Fruit fly (Drosophila melanogaster): ENCODE data around the gene CG4572.

Gene CG4572

dm6 chr3R:19905932-19906439 lies 41.8 kb upstream of the CG4572 start (continued):
- TF ChIP-seq CG1647 (GFP tag; optimal IDR thresholded peaks at IDR 0.05) (peak; percentile 75), Doc2 (GFP tag; IDR thresholded peaks at IDR 0.05) (0 out of 2 replicates have a peak, but pooled peaks have one; percentile 29), dpn (GFP tag; optimal IDR thresholded peaks at IDR 0.05) (peak; percentile 71 to 89), Mrtf (GFP tag; IDR thresholded peaks at IDR 0.05) (peak; percentile 83), CG2199 (GFP tag; IDR thresholded peaks at IDR 0.05) (peak; percentile 87), Fer2 (tag; optimal IDR thresholded peaks at IDR 0.05) (peak; percentile 30), Rfx (GFP tag; IDR thresholded peaks at IDR 0.05) (peak; percentile 92), CG17612 (GFP tag; IDR thresholded peaks at IDR 0.05) (no peak), CG10543 (GFP tag; optimal IDR thresholded peaks at IDR 0.05) (peak; percentile 77), Ets97D (GFP tag; optimal IDR thresholded peaks at IDR 0.05) (no peak), nom (GFP tag; optimal IDR thresholded peaks at IDR 0.05) (peak; percentile 60), BEAF-32 (GFP tag; optimal IDR thresholded peaks at IDR 0.05) (peak; percentile 20), Asciz (GFP tag; optimal IDR thresholded peaks at IDR 0.05) (peak; percentile 50), Bdp1 (GFP tag; optimal IDR thresholded peaks at IDR 0.05) (peak; percentile 61), fd102C (GFP tag; optimal IDR thresholded peaks at IDR 0.05) (no peak), CG13424 (tag; optimal IDR thresholded peaks at IDR 0.05) (peak; percentile 78), CG11560 (tag; IDR thresholded peaks at IDR 0.05) (0 out of 3 replicates have a peak, but pooled peaks have one; percentile 45), Hey (tag; optimal IDR thresholded peaks at IDR 0.05) (peak; percentile 37), CG2120 (GFP tag; optimal IDR thresholded peaks at IDR 0.05) (peak; percentile 94), en (GFP tag; optimal IDR thresholded peaks at IDR 0.05) (no peak), C15 (GFP tag; IDR thresholded peaks at IDR 0.05) (peak; percentile 67; the same call in 2 of the 3 replicates), pzg (GFP tag; optimal IDR thresholded peaks at IDR 0.05) (peak; percentile 20), CG4854 (GFP tag; optimal IDR thresholded peaks at IDR 0.05) (peak; percentile 19), Adf1 (GFP tag; IDR thresholded peaks at IDR 0.05) (peak; percentile 64), Spps (tag; optimal IDR thresholded peaks at IDR 0.05) (peak; percentile 13), ind (GFP tag; optimal IDR thresholded peaks at IDR 0.05) (peak; percentile 85), disco-r (GFP tag; optimal IDR thresholded peaks at IDR 0.05) (peak; percentile 46), D19B (GFP tag; optimal IDR thresholded peaks at IDR 0.05) (peak; percentile 61), CG11695 (GFP tag; IDR thresholded peaks at IDR 0.05) (peak; percentile 87; the same call in 2 of the 3 replicates), MESR4 (GFP tag; optimal IDR thresholded peaks at IDR 0.05) (peak; percentile 2), CG31224 (GFP tag; IDR thresholded peaks at IDR 0.05) (peak; percentile 80), Bgb (GFP tag; IDR thresholded peaks at IDR 0.05; ENCODE audit: partially characterized antibody) (no peak), gem (tag; optimal IDR thresholded peaks at IDR 0.05) (peak; percentile 82), Rx (GFP tag; IDR thresholded peaks at IDR 0.05) (peak; percentile 80), zfh2 (GFP tag; optimal IDR thresholded peaks at IDR 0.05) (peak; percentile 82), CG14014 (GFP tag; IDR thresholded peaks at IDR 0.05) (peak; percentile 85), CG7928 (GFP tag; optimal IDR thresholded peaks at IDR 0.05) (no peak), CG32772 (GFP tag; IDR thresholded peaks at IDR 0.05) (peak; percentile 81), ase (GFP tag; IDR thresholded peaks at IDR 0.05) (peak; percentile 80), NK7.1 (GFP tag; optimal IDR thresholded peaks at IDR 0.05) (peak; percentile 63), tap (tag; optimal IDR thresholded peaks at IDR 0.05) (peak; percentile 70), yki (optimal IDR thresholded peaks at IDR 0.05) (no peak), Abd-B (GFP tag; optimal IDR thresholded peaks at IDR 0.05) (peak; percentile 78), CG4404 (GFP tag; IDR thresholded peaks at IDR 0.05) (peak; percentile 66), zfh1 (GFP tag; IDR thresholded peaks at IDR 0.05) (peak; percentile 81), odd (GFP tag; optimal IDR thresholded peaks at IDR 0.05) (peak; percentile 72), CG9437 (GFP tag; optimal IDR thresholded peaks at IDR 0.05) (no peak), CHES-1-like (GFP tag; optimal IDR thresholded peaks at IDR 0.05) (peak; percentile 66), CG7556 (GFP tag; optimal IDR thresholded peaks at IDR 0.05) (peak; percentile 69), row (GFP tag; IDR thresholded peaks at IDR 0.05) (peak; percentile 94), CG31441 (GFP tag; IDR thresholded peaks at IDR 0.05) (peak; percentile 82)
